Fruit fly (Drosophila melanogaster) whole organism, prepupa: ENCODE results near the gene thw.

ENCODE experiments used
- CG10631 ChIP-seq: fragments of 200-800 bp; sonication (Bioruptor generic); optimal IDR thresholded peaks from 2 replicates; lab custom pipeline; 2016; ENCODE audit warnings: missing biosample characterization, missing genetic modification characterization
- CG11294 ChIP-seq: fragments of 200-800 bp; sonication (Bioruptor generic); IDR thresholded peaks from 2 replicates; pipeline ENCODE4 v1.3.6; 2022; ENCODE audit warnings: missing biosample characterization, missing genetic modification characterization
- Eip75B ChIP-seq: fragments of 200-800 bp; sonication (Bioruptor generic); optimal IDR thresholded peaks from 3 replicates; lab custom pipeline; 2016; ENCODE audit warnings: missing biosample characterization, missing genetic modification characterization
- Hr39 ChIP-seq: fragments of 200-800 bp; sonication (Bioruptor generic); optimal IDR thresholded peaks from 2 replicates; lab custom pipeline; 2016; ENCODE audit warnings: missing biosample characterization, missing genetic modification characterization
- Lpt ChIP-seq: fragments of 200-800 bp; sonication (Bioruptor generic); optimal IDR thresholded peaks from 3 replicates; lab custom pipeline; 2016; ENCODE audit warnings: missing biosample characterization, missing genetic modification characterization
- achi ChIP-seq: fragments of 200-800 bp; sonication (Bioruptor generic); optimal IDR thresholded peaks from 3 replicates; lab custom pipeline; 2016; ENCODE audit warnings: missing biosample characterization, missing genetic modification characterization
- fd85E ChIP-seq: fragments of 200-800 bp; sonication (Bioruptor generic); optimal IDR thresholded peaks from 3 replicates; lab custom pipeline; 2016; ENCODE audit warnings: missing biosample characterization, missing genetic modification characterization
- pdm3 ChIP-seq: fragments of 200-800 bp; sonication (Bioruptor generic); optimal IDR thresholded peaks from 3 replicates; lab custom pipeline; 2016; ENCODE audit warnings: missing biosample characterization, missing genetic modification characterization
- svp ChIP-seq: fragments of 200-800 bp; sonication (Bioruptor generic); peaks from one replicate; lab custom pipeline; 2016; ENCODE audit warnings: missing biosample characterization, missing genetic modification characterization

dm6 chr3R:7187989-7188388 is 36.2 kb upstream of the thw start:
- TF ChIP-seq Lpt (no peak), Hr39 (GFP tag; lab: Kevin White, UChicago) (no peak), achi (GFP tag; lab: Kevin White, UChicago) (no peak), pdm3 (GFP tag; lab: Kevin White, UChicago) (no peak), CG10631 (GFP tag; lab: Kevin White, UChicago) (no peak), Eip75B (GFP tag; lab: Kevin White, UChicago) (no peak), svp (GFP tag; lab: Kevin White, UChicago) (no peak), CG11294 (GFP tag; lab: Robert Waterston, UW) (no peak), fd85E (GFP tag; lab: Kevin White, UChicago) (no peak)
